Fruit fly (Drosophila melanogaster): Measurements from ENCODE around the gene Hsc70-1.

DNA sequence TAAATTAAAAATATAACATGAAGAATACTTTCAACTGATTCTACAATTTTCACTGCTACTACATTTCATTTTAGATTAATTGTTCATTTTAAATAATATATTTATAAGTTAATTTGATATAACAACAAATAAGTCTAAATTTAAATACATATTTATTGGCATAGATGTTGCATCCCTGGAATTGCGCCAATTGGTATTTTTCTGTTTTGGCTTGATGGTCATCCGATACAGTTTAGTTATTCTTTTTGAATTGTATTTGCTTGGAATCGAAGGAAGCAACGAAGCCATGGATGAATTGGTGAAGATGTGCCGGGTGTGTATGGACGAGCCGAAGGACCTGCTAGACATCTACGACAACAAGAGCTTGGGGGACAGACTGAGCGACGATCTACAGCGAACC lies 23.1 kb downstream of the Hsc70-1 start, which contains the start of gene CG17361:
- TF ChIP-seq CG32121 (GFP tag; IDR thresholded peaks at IDR 0.05) (no peak), fd96Ca (GFP tag; IDR thresholded peaks at IDR 0.05) (no peak), CG10348 (GFP tag; IDR thresholded peaks at IDR 0.05) (no peak), EcR (GFP tag; optimal IDR thresholded peaks at IDR 0.05) (no peak), CG8301 (tag; optimal IDR thresholded peaks at IDR 0.05) (no peak), rn (GFP tag; IDR thresholded peaks at IDR 0.05) (no peak), CG4496 (GFP tag; IDR thresholded peaks at IDR 0.05) (no peak), gl (tag; optimal IDR thresholded peaks at IDR 0.05) (no peak)

All from whole organism, pupa.